Worm (Caenorhabditis elegans) whole organism, midembryonic: ENCODE data around the gene C44H4.4.
A peak's percentile ranks its signal among the peaks of the same experiment; 100 is the strongest.

ENCODE experiments used
- T22C8.4 ChIP-seq: fragments of 200-800 bp; sonication (Bioruptor generic); IDR thresholded peaks from 2 replicates; pipeline ENCODE4 v1.3.6; 2022; ENCODE audit warnings: missing genetic modification characterization, missing compliant biosample characterization
- cog-1 ChIP-seq: sonication (generic microtip); optimal IDR thresholded peaks from 2 replicates; lab custom pipeline; 2016; ENCODE audit warnings: missing genetic modification characterization, missing compliant biosample characterization
- flt-1 ChIP-seq: fragments of 200-800 bp; sonication (Bioruptor generic); IDR thresholded peaks from 2 replicates; pipeline ENCODE4 v1.3.6; 2022; ENCODE audit warnings: missing genetic modification characterization, missing compliant biosample characterization
- klf-2 ChIP-seq: fragments of 200-800 bp; sonication (Bioruptor generic); conservative IDR thresholded peaks from 2 replicates; pipeline ENCODE4 v1.3.6; 2022; ENCODE audit warnings: missing genetic modification reagents, missing genetic modification characterization, missing compliant biosample characterization
- med-1 ChIP-seq: sonication (generic microtip); optimal IDR thresholded peaks from 2 replicates; lab custom pipeline; 2017; ENCODE audit warnings: missing genetic modification characterization, mild to moderate bottlenecking, missing compliant biosample characterization, antibody characterized with exemption, missing genetic modification reagents; ENCODE audit not compliant: insufficient read depth
- ref-1 ChIP-seq: fragments of 200-800 bp; sonication (Bioruptor generic); conservative IDR thresholded peaks from 2 replicates; pipeline ENCODE4 v1.3.6; 2022; ENCODE audit warnings: missing genetic modification reagents, missing genetic modification characterization, missing compliant biosample characterization
- tab-1 ChIP-seq: fragments of 200-800 bp; sonication (Bioruptor generic); IDR thresholded peaks from 2 replicates; pipeline ENCODE4 v1.3.6; 2022; ENCODE audit warnings: missing genetic modification characterization, missing compliant biosample characterization
- ztf-23 ChIP-seq: fragments of 200-800 bp; sonication (Bioruptor generic); IDR thresholded peaks from 2 replicates; pipeline ENCODE4 v1.3.6; 2022; ENCODE audit warnings: missing genetic modification reagents, missing genetic modification characterization, missing compliant biosample characterization
- ztf-29 ChIP-seq: fragments of 200-800 bp; sonication (Bioruptor generic); IDR thresholded peaks from 2 replicates; pipeline ENCODE4 v1.3.6; 2022; ENCODE audit warnings: missing genetic modification reagents, missing genetic modification characterization, missing compliant biosample characterization

The C44H4.4 gene

DNA sequence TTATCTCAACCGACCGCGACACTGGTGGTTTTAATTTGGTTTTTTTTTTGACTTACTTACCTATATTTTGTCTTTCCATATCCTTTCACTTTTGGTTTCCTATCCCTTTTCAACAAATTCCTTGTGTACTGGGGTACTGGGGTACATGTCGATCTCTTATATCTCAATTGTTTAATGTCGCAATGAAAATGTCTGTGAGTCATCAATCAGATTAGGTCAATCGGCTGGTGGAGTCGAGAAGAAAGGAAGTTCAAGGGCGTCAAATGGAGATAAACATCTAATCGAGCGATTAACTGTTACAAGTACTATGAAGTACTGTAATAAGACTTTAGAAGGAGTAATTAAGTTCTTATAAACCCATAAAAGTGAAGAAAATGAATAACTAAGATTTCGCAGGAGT lies 13.0 kb downstream of the C44H4.4 start:
- TF ChIP-seq flt-1 (no peak), med-1 (GFP tag; lab: Kevin White, UChicago) (no peak), cog-1 (tag; lab: Kevin White, UChicago) (no peak), T22C8.4 (no peak), ztf-23 (no peak)

DNA sequence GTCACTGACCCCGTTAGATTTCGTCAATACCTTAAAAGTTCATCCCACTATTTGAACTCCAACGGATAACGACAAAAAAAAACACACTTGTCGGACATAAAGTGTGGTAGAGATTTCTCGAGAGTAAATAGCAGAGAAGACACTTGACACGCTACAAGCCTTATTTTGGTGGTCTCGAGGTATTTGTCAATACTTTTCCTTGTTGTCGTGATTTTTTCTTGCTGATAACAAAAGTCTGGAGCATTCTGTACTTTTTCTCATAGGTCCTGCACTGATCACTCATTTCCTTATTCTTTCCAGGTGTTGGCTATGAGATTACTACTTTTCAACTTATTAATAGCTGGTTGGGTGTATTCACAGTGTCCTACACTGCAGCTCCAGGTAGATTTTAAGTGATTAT lies 16.5 kb downstream of the C44H4.4 start, which contains the start of gene lron-1:
TSS of gene lron-1 (plus strand) at position 301 of the 400 bp plus-strand sequence.
- TF ChIP-seq med-1 (GFP tag; lab: Kevin White, UChicago), result no peak
- no peak for TF ChIP-seq ztf-29 (GFP tag; lab: Robert Waterston, UW)
- no peak for TF ChIP-seq tab-1 (GFP tag; lab: Robert Waterston, UW)
- TF ChIP-seq cog-1 (tag; lab: Kevin White, UChicago), result no peak
- no peak for TF ChIP-seq flt-1
- no peak for TF ChIP-seq ztf-23
- TF ChIP-seq klf-2 (GFP tag; lab: Robert Waterston, UW), result no peak
- TF ChIP-seq T22C8.4, result no peak
- no peak for TF ChIP-seq ref-1 (GFP tag; lab: Robert Waterston, UW)

ce11 chrX:14571277-14571676 lies 17.6 kb downstream of the C44H4.4 start:
- TF ChIP-seq flt-1 (no peak), ref-1 (GFP tag; lab: Robert Waterston, UW) (no peak), tab-1 (GFP tag; lab: Robert Waterston, UW) (no peak), T22C8.4 (no peak), ztf-23 (no peak), med-1 (GFP tag; lab: Kevin White, UChicago) (no peak), cog-1 (tag; lab: Kevin White, UChicago) (no peak), ztf-29 (GFP tag; lab: Robert Waterston, UW) (no peak), klf-2 (GFP tag; lab: Robert Waterston, UW) (no peak)

DNA sequence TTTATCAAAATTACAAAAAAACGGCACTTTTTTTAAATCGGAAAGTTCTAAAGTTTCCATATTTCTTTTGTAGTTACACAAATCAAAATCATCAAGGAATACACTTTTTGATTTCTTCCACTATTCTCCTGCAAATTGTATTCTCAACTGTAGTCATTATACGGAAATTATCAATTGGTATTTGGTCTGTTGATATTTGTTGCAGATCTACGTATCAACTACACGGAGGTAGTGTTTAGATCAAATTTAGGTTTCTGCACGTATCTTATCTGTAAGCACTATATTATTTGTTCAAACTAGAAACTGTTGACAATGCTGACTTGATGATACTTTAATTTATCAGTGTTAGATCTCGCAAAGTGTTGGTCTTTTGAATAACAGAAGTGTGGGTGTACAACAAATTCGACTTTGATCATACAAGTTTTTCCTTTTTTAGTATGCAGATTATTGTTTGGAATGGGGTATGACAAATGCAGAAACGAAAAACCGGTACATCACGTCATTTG lies 20.6 kb downstream of the C44H4.4 start:
- TF ChIP-seq tab-1 (GFP tag; lab: Robert Waterston, UW) (no peak), T22C8.4 (no peak), cog-1 (tag; lab: Kevin White, UChicago) (no peak), ref-1 (GFP tag; lab: Robert Waterston, UW) (no peak), med-1 (GFP tag; lab: Kevin White, UChicago) (no peak), klf-2 (GFP tag; lab: Robert Waterston, UW) (no peak), ztf-23 (no peak), flt-1 (no peak), ztf-29 (GFP tag; lab: Robert Waterston, UW) (no peak)

DNA sequence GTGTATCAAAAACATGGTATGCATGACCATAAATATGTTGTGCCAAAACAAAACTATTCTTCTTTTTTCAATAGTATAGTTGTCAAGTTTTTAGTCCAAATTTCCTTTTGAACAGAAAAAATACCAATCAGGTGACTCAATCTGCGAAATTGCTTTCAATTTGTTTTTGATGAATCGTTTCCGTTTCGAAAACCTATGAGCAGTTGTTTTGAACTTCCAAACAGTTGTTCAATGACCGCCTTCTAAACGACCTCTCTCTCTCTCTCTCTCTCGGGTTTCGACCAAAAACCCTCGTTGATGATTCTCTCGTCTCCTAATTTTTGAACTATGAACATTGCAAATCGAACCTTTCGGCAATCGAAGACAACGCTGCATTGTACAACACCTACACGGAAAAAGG lies 22.9 kb downstream of the C44H4.4 start:
- TF ChIP-seq ztf-29 (GFP tag; lab: Robert Waterston, UW), result no peak
- TF ChIP-seq tab-1 (GFP tag; lab: Robert Waterston, UW), result no peak
- TF ChIP-seq ref-1 (GFP tag; lab: Robert Waterston, UW), result no peak
- TF ChIP-seq med-1 (GFP tag; lab: Kevin White, UChicago), result no peak
- no peak for TF ChIP-seq klf-2 (GFP tag; lab: Robert Waterston, UW)
- TF ChIP-seq flt-1, result no peak
- no peak for TF ChIP-seq T22C8.4
- no peak for TF ChIP-seq cog-1 (tag; lab: Kevin White, UChicago)
- no peak for TF ChIP-seq ztf-23

- no peak for TF ChIP-seq ref-1 (GFP tag; lab: Robert Waterston, UW)
- TF ChIP-seq ztf-29 (GFP tag; lab: Robert Waterston, UW), result no peak
- TF ChIP-seq ztf-23, result no peak
- TF ChIP-seq cog-1 (tag; lab: Kevin White, UChicago), result no peak
- TF ChIP-seq tab-1 (GFP tag; lab: Robert Waterston, UW), result no peak
- TF ChIP-seq klf-2 (GFP tag; lab: Robert Waterston, UW), result no peak
- no peak for TF ChIP-seq med-1 (GFP tag; lab: Kevin White, UChicago)
- no peak for TF ChIP-seq T22C8.4
- no peak for TF ChIP-seq flt-1
Observed at ce11 chrX:14565245-14565644, 23.7 kb downstream of the C44H4.4 start.

DNA sequence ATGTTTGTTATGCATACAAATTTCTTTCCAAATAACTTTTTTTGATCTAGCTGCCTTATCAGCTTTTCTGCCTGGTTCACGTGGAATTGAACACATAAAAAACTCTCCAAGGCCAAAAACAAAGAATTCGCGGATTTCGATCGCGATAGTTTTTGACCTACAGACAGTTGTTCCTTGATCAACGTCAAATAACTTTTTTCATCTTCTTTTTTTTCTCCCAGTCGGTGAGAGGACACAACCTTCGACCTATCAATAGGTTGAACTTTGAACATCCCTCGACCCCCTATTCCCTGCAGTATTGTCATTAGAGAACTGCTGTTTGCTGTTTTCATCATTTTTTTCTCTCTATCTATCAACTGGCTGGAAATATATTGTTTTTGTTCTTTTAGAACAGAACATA lies 25.1 kb downstream of the C44H4.4 start:
- TF ChIP-seq tab-1 (GFP tag; lab: Robert Waterston, UW) (no peak), T22C8.4 (no peak), med-1 (GFP tag; lab: Kevin White, UChicago) (no peak), klf-2 (GFP tag; lab: Robert Waterston, UW) (no peak), ref-1 (GFP tag; lab: Robert Waterston, UW) (no peak), flt-1 (no peak)

DNA sequence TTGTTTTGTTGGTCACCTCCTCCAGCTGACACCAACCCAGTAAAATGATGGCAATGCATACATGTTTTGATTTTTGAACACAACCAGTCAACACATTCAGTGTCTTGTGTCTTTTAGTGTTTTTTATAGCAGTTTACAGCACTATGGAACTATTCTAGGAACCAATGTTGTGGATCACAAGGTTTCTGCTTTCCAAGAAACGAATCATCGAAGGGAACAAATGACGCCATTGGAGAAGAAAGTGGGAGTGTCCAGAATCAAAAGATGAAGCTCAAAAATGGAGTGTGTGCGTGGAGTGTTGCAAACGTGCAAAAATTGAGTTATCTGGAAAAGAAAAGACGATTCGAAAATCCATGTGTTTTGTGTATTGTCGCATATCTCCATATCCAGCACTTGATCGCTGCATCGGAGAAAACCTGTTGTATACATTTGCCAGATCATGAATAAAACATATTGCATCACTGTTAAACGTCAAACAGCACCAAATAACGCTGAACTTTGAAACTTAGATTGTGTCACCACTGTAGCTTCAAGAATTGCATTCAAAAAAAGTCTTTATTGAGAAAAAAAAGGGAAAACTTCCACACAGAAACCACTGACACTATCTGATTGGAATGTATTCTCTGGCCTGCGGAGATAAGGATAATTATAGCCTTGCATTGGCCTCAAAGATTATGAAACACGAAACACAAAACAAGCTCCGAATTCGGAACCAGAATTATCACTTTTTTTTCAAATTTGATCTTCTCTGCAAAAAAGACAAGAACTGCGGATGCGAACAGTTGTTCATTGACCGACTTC lies 26.4 kb downstream of the C44H4.4 start:
- TF ChIP-seq cog-1 (tag; lab: Kevin White, UChicago) (no peak), ztf-23 (no peak), T22C8.4 (no peak), flt-1 (no peak), ref-1 (GFP tag; lab: Robert Waterston, UW) (no peak), med-1 (GFP tag; lab: Kevin White, UChicago) (no peak), tab-1 (GFP tag; lab: Robert Waterston, UW) (no peak), klf-2 (GFP tag; lab: Robert Waterston, UW) (no peak), ztf-29 (GFP tag; lab: Robert Waterston, UW) (no peak)

DNA sequence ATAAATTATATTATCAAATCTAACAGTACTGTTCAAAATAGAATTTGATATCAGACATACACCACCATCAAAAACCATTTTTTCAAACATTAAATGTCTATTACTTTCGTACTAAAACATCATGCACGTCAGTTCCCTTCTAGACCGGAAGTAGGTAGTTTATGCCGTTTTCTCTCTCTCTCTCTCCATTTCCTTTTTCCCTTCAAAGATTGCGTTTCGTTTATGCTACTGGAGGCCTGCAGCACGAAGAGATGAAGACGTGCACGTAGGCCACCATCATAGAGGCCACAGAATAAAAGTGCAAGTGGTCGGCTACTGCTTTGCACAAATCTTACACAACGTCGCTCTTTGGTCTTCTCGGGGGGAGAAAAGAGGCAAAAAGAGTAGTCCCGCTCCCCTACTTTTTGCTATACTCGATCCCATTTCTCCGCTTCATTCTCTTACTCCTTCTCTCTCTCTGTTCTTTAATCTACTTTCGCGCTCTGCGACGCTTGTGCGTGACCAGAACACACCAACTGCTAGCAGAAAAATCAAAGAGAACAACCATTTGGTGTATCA lies 27.4 kb downstream of the C44H4.4 start:
- TF ChIP-seq ztf-23 (no peak), ztf-29 (GFP tag; lab: Robert Waterston, UW) (peak; percentile 52; the same call in 1 of the 2 replicates)
